Fruit fly (Drosophila melanogaster): ENCODE measurements around the gene CG13926.
A peak's percentile ranks its signal among the peaks of the same experiment; 100 is the strongest.

The CG13926 gene

DNA sequence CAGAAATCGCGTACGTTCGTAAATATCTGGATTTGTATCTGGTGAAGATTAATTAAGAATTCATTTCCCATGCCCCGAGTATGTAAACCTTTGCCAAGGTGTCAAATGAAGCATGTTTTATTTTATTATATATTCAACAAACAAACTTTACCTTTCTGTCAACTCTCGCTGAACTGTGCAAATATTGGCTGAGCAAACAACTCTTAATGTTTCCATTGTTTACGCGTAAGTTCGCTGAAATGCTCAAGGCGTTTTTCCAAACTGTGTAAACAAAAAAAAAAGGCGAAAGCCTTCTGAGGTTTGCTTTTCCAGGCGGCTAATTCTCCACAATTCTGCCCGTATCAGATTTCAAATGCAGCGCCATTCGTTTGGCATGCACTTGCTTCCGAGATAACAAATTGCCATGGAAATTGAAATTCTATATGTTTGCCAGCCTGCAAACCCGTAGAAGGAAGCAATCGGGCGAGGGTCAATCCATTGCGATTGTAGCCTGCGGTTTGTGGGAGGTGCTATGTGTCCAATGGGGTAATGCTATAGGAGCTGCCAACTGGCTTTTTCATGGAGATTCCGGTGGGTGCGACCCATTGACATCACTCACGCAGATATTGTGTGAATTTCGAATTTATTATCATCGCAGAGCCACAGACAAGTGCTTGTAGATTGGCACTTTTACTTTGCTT lies 26.1 kb downstream of the CG13926 start (continued):
- TF ChIP-seq B-H2 (GFP tag; optimal IDR thresholded peaks at IDR 0.05) (no peak), CG5245 (GFP tag; optimal IDR thresholded peaks at IDR 0.05) (peak; percentile 7), bowl (GFP tag; IDR thresholded peaks at IDR 0.05) (no peak), Ada2b (GFP tag; IDR thresholded peaks at IDR 0.05) (peak; percentile 52), cato (GFP tag; optimal IDR thresholded peaks at IDR 0.05; ENCODE audit: borderline replicate concordance) (no peak), Oaz (GFP tag; IDR thresholded peaks at IDR 0.05) (no peak), luna (GFP tag; optimal IDR thresholded peaks at IDR 0.05) (peak; percentile 66), CG18011 (GFP tag; optimal IDR thresholded peaks at IDR 0.05) (peak; percentile 62), sima (GFP tag; optimal IDR thresholded peaks at IDR 0.05) (no peak), Opbp (GFP tag; IDR thresholded peaks at IDR 0.05; ENCODE audit: partially characterized antibody) (no peak), sens (GFP tag) (peak; percentile 86), CG3163 (GFP tag; optimal IDR thresholded peaks at IDR 0.05) (peak; percentile 16), nmo (GFP tag; optimal IDR thresholded peaks at IDR 0.05) (no peak), CG34224 (GFP tag; IDR thresholded peaks at IDR 0.05; ENCODE audit: partially characterized antibody) (no peak), Meics (GFP tag; optimal IDR thresholded peaks at IDR 0.05) (peak; percentile 90), CG18262 (tag; optimal IDR thresholded peaks at IDR 0.05) (no peak), Neu2 (GFP tag; optimal IDR thresholded peaks at IDR 0.05; ENCODE audit: borderline replicate concordance) (no peak), HLH3B (GFP tag; IDR thresholded peaks at IDR 0.05) (peak; percentile 27; the same call in 1 of the 2 replicates), pnt (GFP tag; optimal IDR thresholded peaks at IDR 0.05) (peak; percentile 1), CG1603 (tag; optimal IDR thresholded peaks at IDR 0.05) (no peak), CG2202 (tag; optimal IDR thresholded peaks at IDR 0.05) (no peak), CHES-1-like (GFP tag; optimal IDR thresholded peaks at IDR 0.05) (peak; percentile 75), CG8290 (GFP tag; optimal IDR thresholded peaks at IDR 0.05) (no peak), CG8290 (tag; optimal IDR thresholded peaks at IDR 0.05) (no peak), CG18599 (GFP tag; optimal IDR thresholded peaks at IDR 0.05) (peak; percentile 96), CG1647 (GFP tag; optimal IDR thresholded peaks at IDR 0.05) (peak; percentile 81), HLHmδ (GFP tag; optimal IDR thresholded peaks at IDR 0.05) (no peak), CG9932 (GFP tag; IDR thresholded peaks at IDR 0.05) (peak; percentile 68), CoRest (tag; optimal IDR thresholded peaks at IDR 0.05) (peak; percentile 62), caup (GFP tag; optimal IDR thresholded peaks at IDR 0.05; ENCODE audit: severe bottlenecking) (peak; percentile 95), CG18619 (GFP tag; optimal IDR thresholded peaks at IDR 0.05) (peak; percentile 79), CG14014 (GFP tag; IDR thresholded peaks at IDR 0.05) (peak; percentile 70; the same call in 1 of the 2 replicates), CG10321 (GFP tag; IDR thresholded peaks at IDR 0.05) (0 out of 2 replicates have a peak, but pooled peaks have one; percentile 26), Tbp (GFP tag; optimal IDR thresholded peaks at IDR 0.05) (no peak), CG9797 (GFP tag; optimal IDR thresholded peaks at IDR 0.05) (no peak), Fer1 (GFP tag; optimal IDR thresholded peaks at IDR 0.05) (peak; percentile 92), CG7987 (GFP tag; optimal IDR thresholded peaks at IDR 0.05) (peak; percentile 96), Dll (GFP tag; IDR thresholded peaks at IDR 0.05; ENCODE audit: partially characterized antibody) (no peak), Hr51 (GFP tag; optimal IDR thresholded peaks at IDR 0.05) (peak in 1 of 2 experiments; percentile 59), CG4730 (GFP tag; IDR thresholded peaks at IDR 0.05) (no peak), Trl (optimal IDR thresholded peaks at IDR 0.05) (no peak), Trl (GFP tag; optimal IDR thresholded peaks at IDR 0.05) (peak; percentile 73), ranshi (GFP tag; IDR thresholded peaks at IDR 0.05) (peak; percentile 55; the same call in 1 of the 2 replicates), Abd-B (GFP tag; optimal IDR thresholded peaks at IDR 0.05) (no peak), Camta (GFP tag; optimal IDR thresholded peaks at IDR 0.05) (peak; percentile 71), Ets65A (GFP tag) (no peak), az2 (GFP tag; optimal IDR thresholded peaks at IDR 0.05) (no peak), Ravus (GFP tag; IDR thresholded peaks at IDR 0.05) (peak; percentile 24; the same call in 1 of the 2 replicates), CG6765 (GFP tag; optimal IDR thresholded peaks at IDR 0.05) (peak; percentile 91), knrl (GFP tag; IDR thresholded peaks at IDR 0.05; ENCODE audit: partially characterized antibody) (no peak)
